Fruit fly (Drosophila melanogaster) whole organism, pupa: ENCODE data around the gene CG4511.

Experiments used
- CG12605 ChIP-seq: fragments of 200-800 bp; sonication (Bioruptor generic); IDR thresholded peaks from 2 replicates; pipeline ENCODE4 v1.3.6; 2022; ENCODE audit warnings: missing biosample characterization, missing genetic modification characterization
- CG4496 ChIP-seq: fragments of 200-800 bp; sonication (Bioruptor generic); IDR thresholded peaks from 3 replicates; pipeline ENCODE4 v1.3.6; 2022; ENCODE audit warnings: missing biosample characterization, missing genetic modification characterization
- CG8159 ChIP-seq: fragments of 200-800 bp; sonication (Bioruptor generic); optimal IDR thresholded peaks from 3 replicates; lab custom pipeline; 2018; ENCODE audit warnings: missing biosample characterization, mild to moderate bottlenecking, missing genetic modification characterization, moderate library complexity
- CG8301 ChIP-seq: fragments of 200-800 bp; sonication (Bioruptor generic); optimal IDR thresholded peaks from 2 replicates; lab custom pipeline; 2018; ENCODE audit warnings: missing biosample characterization, mild to moderate bottlenecking, missing genetic modification characterization
- CG9948 ChIP-seq: fragments of 200-800 bp; sonication (Bioruptor generic); optimal IDR thresholded peaks from 2 replicates; lab custom pipeline; 2018; ENCODE audit warnings: missing biosample characterization, mild to moderate bottlenecking, missing genetic modification characterization, moderate library complexity
- EcR ChIP-seq: fragments of 200-800 bp; sonication (Bioruptor generic); optimal IDR thresholded peaks from 3 replicates; lab custom pipeline; 2019; ENCODE audit warnings: missing biosample characterization, missing genetic modification characterization, mild to moderate bottlenecking, moderate library complexity, missing genetic modification reagents
- Ets98B ChIP-seq: fragments of 200-800 bp; sonication (Bioruptor generic); IDR thresholded peaks from 2 replicates; pipeline ENCODE4 v1.3.6; 2022; ENCODE audit warnings: missing biosample characterization, missing genetic modification characterization
- fd96Ca ChIP-seq: fragments of 200-800 bp; sonication (Bioruptor generic); IDR thresholded peaks from 3 replicates; pipeline ENCODE4 v1.3.6; 2022; ENCODE audit warnings: missing biosample characterization, missing genetic modification characterization
- gl ChIP-seq: fragments of 200-800 bp; sonication (Bioruptor generic); optimal IDR thresholded peaks from 2 replicates; lab custom pipeline; 2018; ENCODE audit warnings: missing biosample characterization, mild to moderate bottlenecking, missing genetic modification characterization
- rn ChIP-seq: fragments of 200-800 bp; sonication (Bioruptor generic); IDR thresholded peaks from 2 replicates; pipeline ENCODE4 v1.3.6; 2022; ENCODE audit warnings: missing biosample characterization, missing genetic modification characterization

- TF ChIP-seq CG8301 (tag; lab: Kevin White, UChicago) (peak; percentile 46), EcR (GFP tag; lab: Kevin White, UChicago) (no peak), CG8159 (tag; lab: Kevin White, UChicago) (peak; percentile 64), CG12605 (GFP tag; lab: Robert Waterston, UW) (no peak), gl (no peak), rn (no peak), CG9948 (tag; lab: Kevin White, UChicago) (peak; percentile 31), CG4496 (GFP tag; lab: Robert Waterston, UW) (peak; percentile 55; the same call in 2 of the 3 replicates), fd96Ca (GFP tag; lab: Robert Waterston, UW) (no peak), Ets98B (GFP tag; lab: Robert Waterston, UW) (peak; percentile 31; the same call in 1 of the 2 replicates)
Observed at dm6 chr3R:10872148-10872783, 18.0 kb downstream of the CG4511 start, which contains the start of gene Fdh.
